Fruit fly (Drosophila melanogaster) whole organism, prepupa: Measurements from ENCODE around the gene Gr97a.

Experiments used
- CG10631 ChIP-seq: fragments of 200-800 bp; sonication (Bioruptor generic); optimal IDR thresholded peaks from 2 replicates; lab custom pipeline; 2016; ENCODE audit warnings: missing biosample characterization, missing genetic modification characterization
- CG32006 ChIP-seq: fragments of 200-800 bp; sonication (Bioruptor generic); optimal IDR thresholded peaks from 3 replicates; lab custom pipeline; 2017; ENCODE audit warnings: missing biosample characterization, mild to moderate bottlenecking, missing genetic modification characterization
- Ets96B ChIP-seq: fragments of 200-800 bp; optimal IDR thresholded peaks from 2 replicates; lab custom pipeline; 2019; ENCODE audit warnings: missing biosample characterization, mild to moderate bottlenecking, missing genetic modification characterization, moderate library complexity
- Gug ChIP-seq: fragments of 200-800 bp; sonication (Bioruptor generic); IDR thresholded peaks from 2 replicates; pipeline ENCODE4 v1.3.6; 2022; ENCODE audit warnings: missing biosample characterization, missing genetic modification characterization
- Hr38 ChIP-seq: sonication (Bioruptor generic); optimal IDR thresholded peaks from 2 replicates; lab custom pipeline; 2016; ENCODE audit warnings: missing biosample characterization, missing genetic modification characterization
- Hr39 ChIP-seq: fragments of 200-800 bp; sonication (Bioruptor generic); optimal IDR thresholded peaks from 2 replicates; lab custom pipeline; 2016; ENCODE audit warnings: missing biosample characterization, missing genetic modification characterization
- Sox14 ChIP-seq: fragments of 200-800 bp; sonication (Bioruptor generic); optimal IDR thresholded peaks from 3 replicates; lab custom pipeline; 2016; ENCODE audit warnings: missing biosample characterization, missing genetic modification characterization
- Sox15 ChIP-seq: fragments of 200-800 bp; sonication (Bioruptor generic); optimal IDR thresholded peaks from 3 replicates; lab custom pipeline; 2016; ENCODE audit warnings: missing biosample characterization, missing genetic modification characterization
- fd85E ChIP-seq: fragments of 200-800 bp; sonication (Bioruptor generic); optimal IDR thresholded peaks from 3 replicates; lab custom pipeline; 2016; ENCODE audit warnings: missing biosample characterization, missing genetic modification characterization
- svp ChIP-seq: fragments of 200-800 bp; sonication (Bioruptor generic); peaks from one replicate; lab custom pipeline; 2016; ENCODE audit warnings: missing biosample characterization, missing genetic modification characterization

- TF ChIP-seq fd85E (GFP tag; lab: Kevin White, UChicago) = no peak
- no peak for TF ChIP-seq Gug (GFP tag; lab: Robert Waterston, UW)
- no peak for TF ChIP-seq CG32006 (GFP tag; lab: Kevin White, UChicago)
- no peak for TF ChIP-seq Sox14 (GFP tag; lab: Kevin White, UChicago)
- TF ChIP-seq Sox15 = no peak
- TF ChIP-seq Hr39 = no peak
- TF ChIP-seq svp (GFP tag; lab: Kevin White, UChicago) = no peak
- no peak for TF ChIP-seq CG10631 (GFP tag; lab: Kevin White, UChicago)
- TF ChIP-seq Hr38 (GFP tag; lab: Kevin White, UChicago) = no peak
- TF ChIP-seq Ets96B = no peak
Measured at dm6 chr3R:27007022-27007421, 40.7 kb upstream of the Gr97a start, which contains the start of gene CG6295.
